Worm (Caenorhabditis elegans) whole organism, L2 larva: Measurements from ENCODE around the gene fbxa-3.

Source experiments
- aly-2 ChIP-seq: fragments of 150-350 bp; optimal IDR thresholded peaks from 2 replicates; lab custom pipeline; 2014; ENCODE audit warnings: missing biosample characterization, missing genetic modification characterization
- egl-27 ChIP-seq: sonication (generic microtip); optimal IDR thresholded peaks from 3 replicates; lab custom pipeline; 2017; ENCODE audit warnings: missing biosample characterization, missing genetic modification reagents, missing genetic modification characterization
- elt-1 ChIP-seq: fragments of 150-350 bp; optimal IDR thresholded peaks from 2 replicates; lab custom pipeline; 2014; ENCODE audit warnings: missing biosample characterization, missing genetic modification characterization
- lin-39 ChIP-seq: fragments of 150-350 bp; optimal IDR thresholded peaks from 2 replicates; lab custom pipeline; 2014; ENCODE audit warnings: missing biosample characterization, missing genetic modification reagents, missing genetic modification characterization
- mab-5 ChIP-seq: fragments of 150-350 bp; optimal IDR thresholded peaks from 2 replicates; lab custom pipeline; 2014; ENCODE audit warnings: missing biosample characterization, missing genetic modification characterization
- nhr-77 ChIP-seq: fragments of 150-350 bp; optimal IDR thresholded peaks from 2 replicates; lab custom pipeline; 2014; ENCODE audit warnings: missing biosample characterization, missing genetic modification characterization
- skn-1 ChIP-seq: sonication (generic microtip); optimal IDR thresholded peaks from 2 replicates; lab custom pipeline; 2017; ENCODE audit warnings: missing biosample characterization, missing genetic modification characterization
- sma-9 ChIP-seq, 2 experiments: fragments of 150-350 bp in 1 of 2; sonication (generic microtip) in 1 of 2; optimal IDR thresholded peaks; 2 replicates each; lab custom pipeline; 2014 to 2016; ENCODE audit warnings: missing genetic modification characterization in 2 of 2, mild to moderate bottlenecking in 1 of 2, missing biosample characterization in 1 of 2, missing compliant biosample characterization in 1 of 2, missing genetic modification reagents in 1 of 2, moderate library complexity in 1 of 2
- snpc-4 ChIP-seq: fragments of 150-350 bp; optimal IDR thresholded peaks from 2 replicates; lab custom pipeline; 2014; ENCODE audit warnings: missing biosample characterization, missing genetic modification characterization

ce11 chrII:1836204-1836603 lies 15.5 kb upstream of the fbxa-3 start, which contains the start of gene T08E11.1:
- no peak for TF ChIP-seq nhr-77 (tag; lab: Kevin White, UChicago)
- no peak for TF ChIP-seq sma-9 (GFP tag; optimal IDR thresholded peaks at IDR 0.05; lab: Kevin White, UChicago)
- TF ChIP-seq sma-9 (tag; optimal IDR thresholded peaks at IDR 0.05; lab: Kevin White, UChicago): no peak
- no peak for TF ChIP-seq lin-39 (tag; lab: Kevin White, UChicago)
- no peak for TF ChIP-seq egl-27
- no peak for TF ChIP-seq elt-1 (tag; lab: Kevin White, UChicago)
- no peak for TF ChIP-seq aly-2 (tag; lab: Kevin White, UChicago)
- no peak for TF ChIP-seq skn-1 (tag; lab: Kevin White, UChicago)
- TF ChIP-seq snpc-4: no peak
- TF ChIP-seq mab-5: no peak
